Fruit fly (Drosophila melanogaster): ENCODE results near the gene CG3106.

dm6 chrX:9658095-9658838 lies 4.4 kb downstream of the CG3106 start:
- TF ChIP-seq org-1 (GFP tag; optimal IDR thresholded peaks at IDR 0.05) (no peak), CG13775 (GFP tag; optimal IDR thresholded peaks at IDR 0.05) (no peak), CG13624 (GFP tag; optimal IDR thresholded peaks at IDR 0.05) (no peak), CG6813 (GFP tag; optimal IDR thresholded peaks at IDR 0.05) (no peak), pan (optimal IDR thresholded peaks at IDR 0.05) (no peak), pan (GFP tag; optimal IDR thresholded peaks at IDR 0.05 in 1 of 2, IDR thresholded peaks at IDR 0.05 in 1 of 2) (no peak), Mes4 (GFP tag; optimal IDR thresholded peaks at IDR 0.05) (no peak), seq (GFP tag; IDR thresholded peaks at IDR 0.05) (no peak), abd-A (tag; optimal IDR thresholded peaks at IDR 0.05) (no peak), CG1233 (GFP tag; optimal IDR thresholded peaks at IDR 0.05) (no peak), CG17361 (GFP tag; IDR thresholded peaks at IDR 0.05) (0 out of 3 replicates have a peak, but pooled peaks have one; percentile 7), fd96Cb (tag; optimal IDR thresholded peaks at IDR 0.05) (no peak), CG7271 (tag; optimal IDR thresholded peaks at IDR 0.05) (no peak)
